Fruit fly (Drosophila melanogaster) whole organism, embryonic: Measurements from ENCODE around the gene CG10660.

Experiments used
- Atf3 ChIP-seq: fragments of 200-800 bp; sonication (Bioruptor generic); optimal IDR thresholded peaks from 3 replicates; lab custom pipeline; 2016; ENCODE audit warnings: missing biosample characterization, missing genetic modification characterization
- CG11398 ChIP-seq: fragments of 200-800 bp; sonication (Bioruptor generic); optimal IDR thresholded peaks from 2 replicates; lab custom pipeline; 2016; ENCODE audit warnings: missing biosample characterization, missing genetic modification characterization
- CG13296 ChIP-seq: fragments of 200-800 bp; sonication (Bioruptor generic); optimal IDR thresholded peaks from 3 replicates; lab custom pipeline; 2018; ENCODE audit warnings: missing biosample characterization, mild to moderate bottlenecking, missing genetic modification characterization
- CG14965 ChIP-seq: fragments of 200-800 bp; sonication (Bioruptor generic); optimal IDR thresholded peaks from 2 replicates; lab custom pipeline; 2016; ENCODE audit warnings: missing biosample characterization, missing genetic modification characterization, borderline replicate concordance
- CG17361 ChIP-seq: fragments of 200-800 bp; sonication (Bioruptor generic); IDR thresholded peaks from 3 replicates; pipeline ENCODE4 v1.3.6; 2022; ENCODE audit warnings: missing biosample characterization, missing genetic modification characterization
- CG17385 ChIP-seq: fragments of 200-800 bp; sonication (Bioruptor generic); optimal IDR thresholded peaks from 3 replicates; lab custom pipeline; 2018; ENCODE audit warnings: missing biosample characterization, mild to moderate bottlenecking, missing genetic modification characterization
- CG17802 ChIP-seq: fragments of 200-800 bp; sonication (Bioruptor generic); optimal IDR thresholded peaks from 2 replicates; lab custom pipeline; 2018; ENCODE audit warnings: missing biosample characterization, mild to moderate bottlenecking, missing genetic modification characterization, moderate library complexity
- CG18011 ChIP-seq: fragments of 200-800 bp; sonication (Bioruptor generic); optimal IDR thresholded peaks from 2 replicates; lab custom pipeline; 2017; ENCODE audit warnings: missing biosample characterization, missing genetic modification characterization, mild to moderate bottlenecking, moderate library complexity, missing genotype
- CG18476 ChIP-seq: fragments of 200-800 bp; sonication (Bioruptor generic); optimal IDR thresholded peaks from 2 replicates; lab custom pipeline; 2016; ENCODE audit warnings: missing biosample characterization, mild to moderate bottlenecking, missing genetic modification characterization
- CG2199 ChIP-seq: fragments of 200-800 bp; sonication (Bioruptor generic); IDR thresholded peaks from 3 replicates; pipeline ENCODE4 v1.3.6; 2022; ENCODE audit warnings: missing biosample characterization, missing genetic modification characterization
- CG30403 ChIP-seq: fragments of 200-800 bp; sonication (Bioruptor generic); optimal IDR thresholded peaks from 3 replicates; lab custom pipeline; 2016; ENCODE audit warnings: missing biosample characterization, missing genetic modification characterization
- CG31441 ChIP-seq: fragments of 200-800 bp; sonication (Bioruptor generic); IDR thresholded peaks from 2 replicates; pipeline ENCODE4 v1.3.6; 2022; ENCODE audit warnings: missing biosample characterization, missing genetic modification characterization
- CG32772 ChIP-seq: fragments of 200-800 bp; sonication (Bioruptor generic); IDR thresholded peaks from 2 replicates; pipeline ENCODE4 v1.3.6; 2022; ENCODE audit warnings: missing biosample characterization, missing genetic modification characterization
- CG34422 ChIP-seq: fragments of 200-800 bp; sonication (Bioruptor generic); IDR thresholded peaks from 3 replicates; pipeline ENCODE4 v1.3.6; 2022; ENCODE audit warnings: missing biosample characterization, missing genetic modification characterization
- CG42726 ChIP-seq: fragments of 200-800 bp; sonication (Bioruptor generic); IDR thresholded peaks from 2 replicates; pipeline ENCODE4 v1.3.6; 2022; ENCODE audit warnings: missing biosample characterization, missing genetic modification characterization; ENCODE audit not compliant: partially characterized antibody
- CG43689 ChIP-seq: fragments of 200-800 bp; sonication (Bioruptor generic); IDR thresholded peaks from 2 replicates; pipeline ENCODE4 v1.3.6; 2022; ENCODE audit warnings: missing biosample characterization, missing genetic modification characterization
- CG5245 ChIP-seq: fragments of 200-800 bp; sonication (Bioruptor generic); optimal IDR thresholded peaks from 3 replicates; lab custom pipeline; 2016; ENCODE audit warnings: missing biosample characterization, missing genetic modification characterization
- CG6272 ChIP-seq: fragments of 200-800 bp; sonication (Bioruptor generic); IDR thresholded peaks from 2 replicates; pipeline ENCODE4 v1.3.6; 2022; ENCODE audit warnings: missing biosample characterization, missing genetic modification characterization
- CG6689 ChIP-seq: fragments of 200-800 bp; sonication (Bioruptor generic); IDR thresholded peaks from 2 replicates; pipeline ENCODE4 v1.3.6; 2022; ENCODE audit warnings: missing biosample characterization, missing genetic modification characterization
- CG7786 ChIP-seq: fragments of 200-800 bp; sonication (Bioruptor generic); optimal IDR thresholded peaks from 2 replicates; lab custom pipeline; 2016; ENCODE audit warnings: missing biosample characterization, missing genetic modification characterization
- CG9215 ChIP-seq: fragments of 200-800 bp; sonication (Bioruptor generic); IDR thresholded peaks from 2 replicates; pipeline ENCODE4 v1.3.6; 2022; ENCODE audit warnings: missing biosample characterization, missing genetic modification characterization
- CrebB ChIP-seq: fragments of 200-800 bp; sonication (Bioruptor generic); optimal IDR thresholded peaks from 3 replicates; lab custom pipeline; 2018; ENCODE audit warnings: missing biosample characterization, mild to moderate bottlenecking, missing genetic modification characterization
- Gsc ChIP-seq: fragments of 200-800 bp; sonication (Bioruptor generic); IDR thresholded peaks from 2 replicates; pipeline ENCODE4 v1.3.6; 2022; ENCODE audit warnings: missing biosample characterization, missing genetic modification characterization
- HLH4C ChIP-seq: fragments of 200-800 bp; sonication (Bioruptor generic); IDR thresholded peaks from 3 replicates; pipeline ENCODE4 v1.3.6; 2022; ENCODE audit warnings: missing biosample characterization, missing genetic modification characterization; ENCODE audit not compliant: partially characterized antibody
- Hr78 ChIP-seq, 2 experiments: fragments of 200-800 bp in 1 of 2; fragments of >200 bp in 1 of 2; sonication (Bioruptor generic) in 1 of 2; optimal IDR thresholded peaks; 2 replicates each; lab custom pipeline; 2017 to 2019; ENCODE audit warnings: missing biosample characterization in 2 of 2, missing genetic modification characterization in 2 of 2, mild to moderate bottlenecking in 1 of 2, moderate library complexity in 1 of 2
- Lpt ChIP-seq: fragments of >200 bp; optimal IDR thresholded peaks from 2 replicates; lab custom pipeline; 2018; ENCODE audit warnings: missing biosample characterization, missing genetic modification characterization
- Mad ChIP-seq: fragments of 200-800 bp; sonication (Bioruptor generic); optimal IDR thresholded peaks from 2 replicates; lab custom pipeline; 2016; ENCODE audit warnings: missing biosample characterization, missing genetic modification characterization
- Med ChIP-seq: fragments of 200-800 bp; sonication (Bioruptor generic); peaks from one replicate; lab custom pipeline; 2016; ENCODE audit warnings: missing biosample characterization, missing genetic modification characterization, mild to moderate bottlenecking, inconsistent platforms, moderate library complexity
- Nf-YA ChIP-seq: fragments of 200-800 bp; sonication (Bioruptor generic); IDR thresholded peaks from 2 replicates; pipeline ENCODE4 v1.3.6; 2022; ENCODE audit warnings: missing biosample characterization, missing genetic modification characterization
- Oaz ChIP-seq: fragments of 200-800 bp; sonication (Bioruptor generic); IDR thresholded peaks from 2 replicates; pipeline ENCODE4 v1.3.6; 2022; ENCODE audit warnings: missing biosample characterization, missing genetic modification characterization
- ac ChIP-seq: fragments of 200-800 bp; sonication (Bioruptor generic); optimal IDR thresholded peaks from 3 replicates; lab custom pipeline; 2017; ENCODE audit warnings: missing biosample characterization, mild to moderate bottlenecking, missing genetic modification characterization
- bowl ChIP-seq: fragments of 200-800 bp; sonication (Bioruptor generic); IDR thresholded peaks from 2 replicates; pipeline ENCODE4 v1.3.6; 2022; ENCODE audit warnings: missing biosample characterization, missing genetic modification characterization
- cas ChIP-seq: fragments of 200-800 bp; sonication (Bioruptor generic); IDR thresholded peaks from 2 replicates; pipeline ENCODE4 v1.3.6; 2022; ENCODE audit warnings: missing biosample characterization, missing genetic modification characterization
- crol ChIP-seq: fragments of 200-800 bp; sonication (Bioruptor generic); IDR thresholded peaks from 2 replicates; pipeline ENCODE4 v1.3.6; 2022; ENCODE audit warnings: missing biosample characterization, missing genetic modification characterization
- cwo ChIP-seq: fragments of 200-800 bp; sonication (Bioruptor generic); optimal IDR thresholded peaks from 3 replicates; lab custom pipeline; 2017; ENCODE audit warnings: missing biosample characterization, missing genetic modification characterization, mild to moderate bottlenecking, moderate library complexity, missing genetic modification reagents
- dan ChIP-seq: fragments of 200-800 bp; sonication (Bioruptor generic); IDR thresholded peaks from 2 replicates; pipeline ENCODE4 v1.3.6; 2022; ENCODE audit warnings: missing biosample characterization, missing genetic modification characterization
- dati ChIP-seq: fragments of 200-800 bp; sonication (Bioruptor generic); IDR thresholded peaks from 2 replicates; pipeline ENCODE4 v1.3.6; 2022; ENCODE audit warnings: missing biosample characterization, missing genetic modification characterization
- dmrt11E ChIP-seq: fragments of 200-800 bp; sonication (Bioruptor generic); optimal IDR thresholded peaks from 3 replicates; lab custom pipeline; 2018; ENCODE audit warnings: missing biosample characterization, mild to moderate bottlenecking, missing genetic modification characterization, moderate library complexity
- esg ChIP-seq: fragments of 200-800 bp; sonication (Bioruptor generic); conservative IDR thresholded peaks from 2 replicates; pipeline ENCODE4 v1.3.6; 2022; ENCODE audit warnings: missing biosample characterization, missing genetic modification characterization
- fu2 ChIP-seq: fragments of 200-800 bp; sonication (Bioruptor generic); optimal IDR thresholded peaks from 2 replicates; lab custom pipeline; 2016; ENCODE audit warnings: missing biosample characterization, missing genetic modification characterization
- lab ChIP-seq: fragments of 200-800 bp; sonication (Bioruptor generic); optimal IDR thresholded peaks from 3 replicates; lab custom pipeline; 2017; ENCODE audit warnings: missing biosample characterization, missing genetic modification characterization, mild to moderate bottlenecking, moderate library complexity, missing genetic modification reagents
- maf-S ChIP-seq: fragments of 200-800 bp; sonication (Bioruptor generic); optimal IDR thresholded peaks from 2 replicates; lab custom pipeline; 2016; ENCODE audit warnings: missing biosample characterization, missing genetic modification characterization
- pan ChIP-seq, 4 experiments: fragments of >200 bp in 3 of 4; fragments of 200-800 bp in 1 of 4; sonication (Bioruptor generic) in 1 of 4; optimal IDR thresholded peaks in 3 of 4; IDR thresholded peaks in 1 of 4; 2 replicates each; pipeline versions ENCODE4 v1.3.6 to Lab custom; 2017 to 2022; ENCODE audit warnings: missing biosample characterization in 2 of 4, missing genetic modification characterization in 2 of 4, mixed read lengths in 1 of 4
- peb ChIP-seq: fragments of 200-800 bp; sonication (Bioruptor generic); IDR thresholded peaks from 2 replicates; pipeline ENCODE4 v1.3.6; 2022; ENCODE audit warnings: missing biosample characterization, missing genetic modification characterization
- pros ChIP-seq: fragments of 200-800 bp; sonication (Bioruptor generic); optimal IDR thresholded peaks from 3 replicates; lab custom pipeline; 2019; ENCODE audit warnings: missing biosample characterization, mild to moderate bottlenecking, missing genetic modification characterization, moderate library complexity
- run ChIP-seq: fragments of 200-800 bp; sonication (Bioruptor generic); optimal IDR thresholded peaks from 3 replicates; lab custom pipeline; 2018; ENCODE audit warnings: missing biosample characterization, mild to moderate bottlenecking, missing genetic modification characterization
- shn ChIP-seq: fragments of 200-800 bp; sonication (Bioruptor generic); optimal IDR thresholded peaks from 3 replicates; lab custom pipeline; 2016; ENCODE audit warnings: missing biosample characterization, missing genetic modification characterization
- slp2 ChIP-seq: fragments of 200-800 bp; sonication (Bioruptor generic); optimal IDR thresholded peaks from 2 replicates; lab custom pipeline; 2016; ENCODE audit warnings: missing biosample characterization, missing genetic modification characterization
- tup ChIP-seq: fragments of 200-800 bp; sonication (Bioruptor generic); optimal IDR thresholded peaks from 2 replicates; lab custom pipeline; 2016; ENCODE audit warnings: missing biosample characterization, mild to moderate bottlenecking, missing genetic modification characterization, moderate library complexity
- unpg ChIP-seq: fragments of 200-800 bp; sonication (Bioruptor generic); optimal IDR thresholded peaks from 3 replicates; lab custom pipeline; 2018; ENCODE audit warnings: missing biosample characterization, mild to moderate bottlenecking, missing genetic modification characterization, moderate library complexity
- zen2 ChIP-seq: fragments of 200-800 bp; sonication (Bioruptor generic); IDR thresholded peaks from 3 replicates; pipeline ENCODE4 v1.3.6; 2022; ENCODE audit warnings: missing biosample characterization, missing genetic modification characterization; ENCODE audit not compliant: partially characterized antibody

Gene CG10660

DNA sequence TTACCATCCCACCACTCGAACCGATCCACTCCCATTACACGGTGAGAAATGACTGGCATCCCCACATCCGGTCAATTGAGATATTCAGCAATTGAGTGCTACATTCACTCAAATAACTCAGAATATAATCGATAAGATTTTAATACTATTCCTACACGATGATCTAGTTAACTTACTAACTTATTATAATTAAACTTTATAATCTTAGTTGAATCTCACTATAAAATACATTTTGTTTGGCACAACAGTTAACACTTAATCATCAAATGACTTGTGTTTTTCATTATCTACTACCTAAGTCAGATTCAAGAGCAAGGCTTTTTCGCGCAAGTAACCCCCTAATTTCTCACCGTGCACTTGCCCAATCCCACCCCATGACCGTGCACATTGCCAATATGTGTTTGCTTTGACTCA lies 4.8 kb upstream of the CG10660 start (continued):
- TF ChIP-seq Gsc (GFP tag; lab: Robert Waterston, UW) (no peak), tup (GFP tag; lab: Kevin White, UChicago) (no peak), zen2 (no peak), CG6689 (GFP tag; lab: Robert Waterston, UW) (0 out of 2 replicates have a peak, but pooled peaks have one; percentile 19), lab (peak; percentile 53), fu2 (GFP tag; lab: Kevin White, UChicago) (no peak), CG18476 (GFP tag; lab: Kevin White, UChicago) (peak; percentile 20), bowl (GFP tag; lab: Robert Waterston, UW) (no peak), Atf3 (no peak), CG9215 (GFP tag; lab: Robert Waterston, UW) (0 out of 2 replicates have a peak, but pooled peaks have one; percentile 15), CG11398 (GFP tag; lab: Kevin White, UChicago) (no peak), HLH4C (GFP tag; lab: Robert Waterston, UW) (no peak), Med (peak; percentile 56), CG7786 (GFP tag; lab: Kevin White, UChicago) (peak; percentile 3), maf-S (GFP tag; lab: Kevin White, UChicago) (no peak), CG32772 (GFP tag; lab: Robert Waterston, UW) (0 out of 2 replicates have a peak, but pooled peaks have one; percentile 11), unpg (GFP tag; lab: Kevin White, UChicago) (peak; percentile 32), CG5245 (no peak), dati (GFP tag; lab: Robert Waterston, UW) (no peak), peb (GFP tag; lab: Robert Waterston, UW) (no peak), CG13296 (GFP tag; lab: Kevin White, UChicago) (peak; percentile 51), CG17361 (peak; percentile 71), Hr78 (GFP tag; optimal IDR thresholded peaks at IDR 0.05; lab: Kevin White, UChicago) (no peak), crol (GFP tag; lab: Robert Waterston, UW) (no peak), shn (GFP tag; lab: Kevin White, UChicago) (no peak), Nf-YA (GFP tag; lab: Robert Waterston, UW) (no peak), CG18011 (GFP tag; lab: Kevin White, UChicago) (no peak), CG31441 (no peak; the same call in 1 of the 2 replicates), Lpt (GFP tag; lab: Kevin White, UChicago) (no peak), CG43689 (no peak), CG6272 (GFP tag; lab: Robert Waterston, UW) (no peak), esg (0 out of 2 replicates have a peak, but pooled peaks have one; percentile 19), CrebB (no peak), CG14965 (no peak), CG2199 (GFP tag; lab: Robert Waterston, UW) (no peak), cwo (GFP tag; lab: Kevin White, UChicago) (peak; percentile 12), pan (optimal IDR thresholded peaks at IDR 0.05; lab: Kevin White, UChicago) (no peak), pan (GFP tag; optimal IDR thresholded peaks at IDR 0.05 in 1 of 2, IDR thresholded peaks at IDR 0.05 in 1 of 2) (peak in 1 of 2 experiments; percentile 22), CG34422 (GFP tag; lab: Robert Waterston, UW) (no peak), ac (no peak), dan (GFP tag; lab: Robert Waterston, UW) (no peak), dmrt11E (tag; lab: Kevin White, UChicago) (peak; percentile 16), CG30403 (GFP tag; lab: Kevin White, UChicago) (peak; percentile 63), Oaz (GFP tag; lab: Robert Waterston, UW) (no peak), slp2 (GFP tag; lab: Kevin White, UChicago) (peak; percentile 1), CG17385 (GFP tag; lab: Kevin White, UChicago) (peak; percentile 55), CG42726 (GFP tag; lab: Robert Waterston, UW) (no peak), CG17802 (tag; lab: Kevin White, UChicago) (no peak), cas (GFP tag; lab: Robert Waterston, UW) (no peak), pros (GFP tag; lab: Kevin White, UChicago) (no peak), run (tag; lab: Kevin White, UChicago) (no peak), Mad (GFP tag; lab: Kevin White, UChicago) (no peak)
